Worm (Caenorhabditis elegans) whole organism, early embryonic: ENCODE data around the gene C06H5.8.

Source experiments
- F13C5.2 ChIP-seq: sonication (generic microtip); optimal IDR thresholded peaks from 2 replicates; lab custom pipeline; 2017; ENCODE audit warnings: mild to moderate bottlenecking, missing genetic modification characterization, inconsistent platforms, missing compliant biosample characterization
- ama-1 ChIP-seq: fragments of 150-350 bp; optimal IDR thresholded peaks from 2 replicates; lab custom pipeline; 2014
- tbx-37 ChIP-seq: fragments of 200-800 bp; sonication (Bioruptor generic); conservative IDR thresholded peaks from 2 replicates; pipeline ENCODE4 v1.3.6; 2022; ENCODE audit warnings: missing genetic modification reagents, missing genetic modification characterization, missing compliant biosample characterization
- tra-4 ChIP-seq: sonication (generic microtip); optimal IDR thresholded peaks from 2 replicates; lab custom pipeline; 2017; ENCODE audit warnings: missing genetic modification characterization, missing compliant biosample characterization

ce11 chrV:17944849-17945452, 26.1 kb downstream of the C06H5.8 start:
- no peak for TF ChIP-seq ama-1 (lab: Kevin White, UChicago)
- TF ChIP-seq F13C5.2 (tag; lab: Kevin White, UChicago): no peak
- TF ChIP-seq tra-4 (tag; lab: Kevin White, UChicago): no peak
- no peak for TF ChIP-seq tbx-37
